Fruit fly (Drosophila melanogaster): Measurements from ENCODE around the gene eIF4E4.

dm6 chr3L:6665541-6665940, at the start of gene eIF4E4:
- TF ChIP-seq dan (GFP tag; IDR thresholded peaks at IDR 0.05) (no peak), CG16779 (GFP tag; IDR thresholded peaks at IDR 0.05) (no peak), ase (GFP tag; IDR thresholded peaks at IDR 0.05) (no peak), CG17829 (tag; optimal IDR thresholded peaks at IDR 0.05) (no peak), CG12744 (GFP tag; optimal IDR thresholded peaks at IDR 0.05) (no peak), fd3F (GFP tag; optimal IDR thresholded peaks at IDR 0.05) (no peak), croc (GFP tag; conservative IDR thresholded peaks at IDR 0.05) (no peak)

Data from whole organism, embryonic.